Fruit fly (Drosophila melanogaster) whole organism, embryonic: ENCODE measurements around the gene Hpr1.

Source experiments
- Atf6 ChIP-seq: fragments of 200-800 bp; sonication (Bioruptor generic); IDR thresholded peaks from 2 replicates; pipeline ENCODE4 v1.3.6; 2022; ENCODE audit warnings: missing biosample characterization, missing genetic modification characterization
- Bdp1 ChIP-seq: fragments of 200-800 bp; sonication (Bioruptor generic); optimal IDR thresholded peaks from 3 replicates; lab custom pipeline; 2016; ENCODE audit warnings: missing biosample characterization, missing genetic modification characterization
- BtbVII ChIP-seq: fragments of 200-800 bp; sonication (Bioruptor generic); optimal IDR thresholded peaks from 3 replicates; lab custom pipeline; 2017; ENCODE audit warnings: missing biosample characterization, mild to moderate bottlenecking, missing genetic modification characterization
- CG12071 ChIP-seq: fragments of 200-800 bp; sonication (Bioruptor generic); optimal IDR thresholded peaks from 3 replicates; lab custom pipeline; 2018; ENCODE audit warnings: missing biosample characterization, mild to moderate bottlenecking, missing genetic modification characterization
- CG12104 ChIP-seq: fragments of 200-800 bp; sonication (Bioruptor generic); optimal IDR thresholded peaks from 3 replicates; lab custom pipeline; 2016; ENCODE audit warnings: missing biosample characterization, missing genetic modification characterization
- CG13296 ChIP-seq: fragments of 200-800 bp; sonication (Bioruptor generic); optimal IDR thresholded peaks from 3 replicates; lab custom pipeline; 2018; ENCODE audit warnings: missing biosample characterization, mild to moderate bottlenecking, missing genetic modification characterization
- CG14441 ChIP-seq: fragments of 200-800 bp; sonication (Bioruptor generic); IDR thresholded peaks from 2 replicates; pipeline ENCODE4 v1.3.6; 2022; ENCODE audit warnings: missing biosample characterization, missing genetic modification characterization
- CG15696 ChIP-seq: fragments of 200-800 bp; sonication (Bioruptor generic); optimal IDR thresholded peaks from 2 replicates; lab custom pipeline; 2019; ENCODE audit warnings: missing biosample characterization, mild to moderate bottlenecking, missing genetic modification characterization, moderate library complexity
- CG16863 ChIP-seq: fragments of 200-800 bp; sonication (Bioruptor generic); optimal IDR thresholded peaks from 3 replicates; lab custom pipeline; 2016; ENCODE audit warnings: missing biosample characterization, missing genetic modification characterization
- CG17359 ChIP-seq: fragments of 200-800 bp; sonication (Bioruptor generic); optimal IDR thresholded peaks from 3 replicates; lab custom pipeline; 2018; ENCODE audit warnings: missing biosample characterization, mild to moderate bottlenecking, missing genetic modification characterization, moderate library complexity
- CG18011 ChIP-seq: fragments of 200-800 bp; sonication (Bioruptor generic); optimal IDR thresholded peaks from 2 replicates; lab custom pipeline; 2017; ENCODE audit warnings: missing biosample characterization, missing genetic modification characterization, mild to moderate bottlenecking, moderate library complexity, missing genotype
- CG1832 ChIP-seq: fragments of 200-800 bp; sonication (Bioruptor generic); optimal IDR thresholded peaks from 2 replicates; lab custom pipeline; 2017; ENCODE audit warnings: missing biosample characterization, mild to moderate bottlenecking, missing genetic modification characterization, inconsistent platforms
- CG2116 ChIP-seq: fragments of 200-800 bp; sonication (Bioruptor generic); optimal IDR thresholded peaks from 3 replicates; lab custom pipeline; 2018; ENCODE audit warnings: missing biosample characterization, mild to moderate bottlenecking, missing genetic modification characterization
- CG2129 ChIP-seq: fragments of 200-800 bp; sonication (Bioruptor generic); IDR thresholded peaks from 2 replicates; pipeline ENCODE4 v1.3.6; 2022; ENCODE audit warnings: missing biosample characterization, missing genetic modification characterization; ENCODE audit not compliant: partially characterized antibody
- CG32772 ChIP-seq: fragments of 200-800 bp; sonication (Bioruptor generic); IDR thresholded peaks from 2 replicates; pipeline ENCODE4 v1.3.6; 2022; ENCODE audit warnings: missing biosample characterization, missing genetic modification characterization
- CG3847 ChIP-seq: fragments of 200-800 bp; sonication (Bioruptor generic); IDR thresholded peaks from 2 replicates; pipeline ENCODE4 v1.3.6; 2022; ENCODE audit warnings: missing biosample characterization, missing genetic modification characterization
- CG4404 ChIP-seq: fragments of 200-800 bp; sonication (Bioruptor generic); IDR thresholded peaks from 2 replicates; pipeline ENCODE4 v1.3.6; 2022; ENCODE audit warnings: missing biosample characterization, missing genetic modification characterization
- CG4424 ChIP-seq: fragments of 200-800 bp; sonication (Bioruptor generic); optimal IDR thresholded peaks from 3 replicates; lab custom pipeline; 2016; ENCODE audit warnings: missing biosample characterization, missing genetic modification characterization
- CG6254 ChIP-seq: fragments of 200-800 bp; sonication (Bioruptor generic); optimal IDR thresholded peaks from 3 replicates; lab custom pipeline; 2017; ENCODE audit warnings: mild to moderate bottlenecking, missing biosample characterization, missing genetic modification reagents, missing genetic modification characterization
- CG6654 ChIP-seq: fragments of 200-800 bp; sonication (Bioruptor generic); optimal IDR thresholded peaks from 2 replicates; lab custom pipeline; 2017; ENCODE audit warnings: missing biosample characterization, mild to moderate bottlenecking, missing genetic modification characterization
- CG6854 ChIP-seq: fragments of 200-800 bp; sonication (Bioruptor generic); optimal IDR thresholded peaks from 3 replicates; lab custom pipeline; 2017; ENCODE audit warnings: missing biosample characterization, mild to moderate bottlenecking, missing genetic modification characterization
- CG7556 ChIP-seq: fragments of 200-800 bp; sonication (Bioruptor generic); optimal IDR thresholded peaks from 2 replicates; lab custom pipeline; 2017; ENCODE audit warnings: missing biosample characterization, mild to moderate bottlenecking, missing genetic modification characterization
- CG8388 ChIP-seq: fragments of 200-800 bp; sonication (Bioruptor generic); optimal IDR thresholded peaks from 2 replicates; lab custom pipeline; 2019; ENCODE audit warnings: missing biosample characterization, mild to moderate bottlenecking, missing genetic modification characterization, moderate library complexity
- CG9437 ChIP-seq: fragments of 200-800 bp; sonication (Bioruptor generic); optimal IDR thresholded peaks from 2 replicates; lab custom pipeline; 2018; ENCODE audit warnings: missing biosample characterization, mild to moderate bottlenecking, missing genetic modification characterization
- CG9727 ChIP-seq: fragments of 200-800 bp; sonication (Bioruptor generic); optimal IDR thresholded peaks from 3 replicates; lab custom pipeline; 2017; ENCODE audit warnings: missing biosample characterization, mild to moderate bottlenecking, missing genetic modification characterization
- Dek ChIP-seq: fragments of 200-800 bp; sonication (Bioruptor generic); optimal IDR thresholded peaks from 3 replicates; lab custom pipeline; 2019; ENCODE audit warnings: missing biosample characterization, mild to moderate bottlenecking, missing genetic modification characterization, moderate library complexity
- Dfd ChIP-seq, 2 experiments: fragments of >200 bp; optimal IDR thresholded peaks; 2 replicates each; lab custom pipeline; 2017; ENCODE audit warnings: missing biosample characterization in 2 of 2, missing genetic modification characterization in 2 of 2
- Dip2 ChIP-seq: fragments of 200-800 bp; sonication (Bioruptor generic); IDR thresholded peaks from 2 replicates; pipeline ENCODE4 v1.3.6; 2022; ENCODE audit warnings: missing biosample characterization, missing genetic modification characterization
- Dref ChIP-seq: fragments of 200-800 bp; sonication (Bioruptor generic); IDR thresholded peaks from 2 replicates; pipeline ENCODE4 v1.3.6; 2022; ENCODE audit warnings: missing biosample characterization, missing genetic modification characterization
- Gug ChIP-seq: fragments of 200-800 bp; sonication (Bioruptor generic); IDR thresholded peaks from 4 replicates; pipeline ENCODE4 v1.3.6; 2022; ENCODE audit warnings: missing biosample characterization, missing genetic modification characterization
- H15 ChIP-seq: fragments of 200-800 bp; sonication (Bioruptor generic); IDR thresholded peaks from 3 replicates; pipeline ENCODE4 v1.3.6; 2022; ENCODE audit warnings: missing biosample characterization, missing genetic modification characterization
- Hr39 ChIP-seq: fragments of >200 bp; optimal IDR thresholded peaks from 2 replicates; lab custom pipeline; 2017
- Lhr ChIP-seq: fragments of 200-800 bp; sonication (Bioruptor generic); optimal IDR thresholded peaks from 3 replicates; lab custom pipeline; 2017; ENCODE audit warnings: mild to moderate bottlenecking, missing biosample characterization, missing genetic modification reagents, missing genetic modification characterization
- Pdp1 ChIP-seq, 2 experiments: fragments of 200-800 bp; sonication (Bioruptor generic); optimal IDR thresholded peaks; 3 replicates each; lab custom pipeline; 2016; ENCODE audit warnings: missing biosample characterization in 2 of 2, missing genetic modification characterization in 2 of 2, mild to moderate bottlenecking in 1 of 2, moderate library complexity in 1 of 2
- Tbp ChIP-seq: fragments of >200 bp; optimal IDR thresholded peaks from 2 replicates; lab custom pipeline; 2018; ENCODE audit warnings: missing biosample characterization, missing genetic modification characterization
- Xbp1 ChIP-seq: fragments of 200-800 bp; sonication (Bioruptor generic); optimal IDR thresholded peaks from 3 replicates; lab custom pipeline; 2016; ENCODE audit warnings: missing biosample characterization, mild to moderate bottlenecking, missing genetic modification characterization
- al ChIP-seq: fragments of 200-800 bp; sonication (Bioruptor generic); IDR thresholded peaks from 2 replicates; pipeline ENCODE4 v1.3.6; 2022; ENCODE audit warnings: missing biosample characterization, missing genetic modification characterization
- chn ChIP-seq: fragments of 200-800 bp; sonication (Bioruptor generic); optimal IDR thresholded peaks from 2 replicates; lab custom pipeline; 2016; ENCODE audit warnings: missing biosample characterization, missing genetic modification characterization
- crc ChIP-seq: fragments of 200-800 bp; sonication (Bioruptor generic); optimal IDR thresholded peaks from 2 replicates; lab custom pipeline; 2016; ENCODE audit warnings: missing biosample characterization, missing genetic modification characterization
- croc ChIP-seq: fragments of 200-800 bp; sonication (Bioruptor generic); conservative IDR thresholded peaks from 3 replicates; pipeline ENCODE4 v1.3.6; 2022; ENCODE audit warnings: missing biosample characterization, missing genetic modification characterization
- danr ChIP-seq: fragments of 200-800 bp; sonication (Bioruptor generic); IDR thresholded peaks from 2 replicates; pipeline ENCODE4 v1.3.6; 2022; ENCODE audit warnings: missing biosample characterization, missing genetic modification characterization
- dati ChIP-seq: fragments of 200-800 bp; sonication (Bioruptor generic); IDR thresholded peaks from 2 replicates; pipeline ENCODE4 v1.3.6; 2022; ENCODE audit warnings: missing biosample characterization, missing genetic modification characterization
- en ChIP-seq: fragments of 200-800 bp; sonication (Bioruptor generic); optimal IDR thresholded peaks from 2 replicates; lab custom pipeline; 2016; ENCODE audit warnings: missing biosample characterization, missing genetic modification characterization
- fd102C ChIP-seq: fragments of 200-800 bp; sonication (Bioruptor generic); optimal IDR thresholded peaks from 2 replicates; lab custom pipeline; 2018; ENCODE audit warnings: missing biosample characterization, mild to moderate bottlenecking, missing genetic modification characterization, moderate library complexity
- ham ChIP-seq: fragments of 200-800 bp; sonication (Bioruptor generic); IDR thresholded peaks from 2 replicates; pipeline ENCODE4 v1.3.6; 2022; ENCODE audit warnings: missing biosample characterization, missing genetic modification characterization
- ind ChIP-seq: fragments of 200-800 bp; sonication (Bioruptor generic); optimal IDR thresholded peaks from 3 replicates; lab custom pipeline; 2016; ENCODE audit warnings: missing biosample characterization, missing genetic modification characterization
- pan ChIP-seq, 4 experiments: fragments of >200 bp in 3 of 4; fragments of 200-800 bp in 1 of 4; sonication (Bioruptor generic) in 1 of 4; optimal IDR thresholded peaks in 3 of 4; IDR thresholded peaks in 1 of 4; 2 replicates each; pipeline versions ENCODE4 v1.3.6 to Lab custom; 2017 to 2022; ENCODE audit warnings: missing biosample characterization in 2 of 4, missing genetic modification characterization in 2 of 4, mixed read lengths in 1 of 4
- pita ChIP-seq: fragments of 200-800 bp; sonication (Bioruptor generic); optimal IDR thresholded peaks from 2 replicates; lab custom pipeline; 2017; ENCODE audit warnings: missing biosample characterization, mild to moderate bottlenecking, missing genetic modification characterization
- tgo ChIP-seq: fragments of 200-800 bp; sonication (Bioruptor generic); IDR thresholded peaks from 3 replicates; pipeline ENCODE4 v1.3.6; 2022; ENCODE audit warnings: missing biosample characterization, missing genetic modification characterization
- zen2 ChIP-seq: fragments of 200-800 bp; sonication (Bioruptor generic); IDR thresholded peaks from 3 replicates; pipeline ENCODE4 v1.3.6; 2022; ENCODE audit warnings: missing biosample characterization, missing genetic modification characterization; ENCODE audit not compliant: partially characterized antibody
- zfh2 ChIP-seq: fragments of 200-800 bp; sonication (Bioruptor generic); optimal IDR thresholded peaks from 2 replicates; lab custom pipeline; 2016; ENCODE audit warnings: missing biosample characterization, missing genetic modification characterization

Hpr1 gene

DNA sequence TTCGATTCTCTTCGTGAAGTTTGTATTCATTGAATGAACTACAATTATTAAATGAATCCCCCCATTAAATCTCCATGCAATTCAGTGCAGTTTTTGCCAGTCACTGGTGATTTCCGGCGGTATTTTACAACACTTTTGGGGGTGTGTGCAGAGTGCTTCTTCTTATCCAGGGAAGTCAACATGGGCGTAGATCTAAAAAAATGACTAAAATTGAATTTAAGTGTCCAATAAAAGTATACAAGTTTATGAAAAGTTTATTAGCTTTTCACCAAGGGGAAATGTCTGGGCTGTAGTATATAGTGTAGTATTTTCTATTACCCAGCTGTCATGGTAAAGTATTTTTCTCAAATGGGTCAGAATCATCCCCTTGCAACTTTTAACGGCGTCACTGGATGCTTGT is 29.7 kb downstream of the Hpr1 start, which contains the start of gene Hpf1 (continued):
- no peak for TF ChIP-seq CG2129 (GFP tag; lab: Robert Waterston, UW)
- peak; percentile 96 for TF ChIP-seq CG8388 (GFP tag; lab: Kevin White, UChicago)
- peak; percentile 94 for TF ChIP-seq croc (GFP tag; lab: Robert Waterston, UW)
- TF ChIP-seq CG2116 (GFP tag; lab: Kevin White, UChicago): peak; percentile 84
- no peak for TF ChIP-seq CG1832 (GFP tag; lab: Kevin White, UChicago)
- peak; percentile 98 for TF ChIP-seq tgo (GFP tag; lab: Robert Waterston, UW)
- peak; percentile 98 for TF ChIP-seq Gug
- peak; percentile 93 for TF ChIP-seq ham (GFP tag; lab: Robert Waterston, UW)
- TF ChIP-seq chn (GFP tag; lab: Kevin White, UChicago): peak; percentile 99
- TF ChIP-seq danr (GFP tag; lab: Robert Waterston, UW): peak; percentile 97
- peak; percentile 95 for TF ChIP-seq CG12104 (GFP tag; lab: Kevin White, UChicago)
- peak; percentile 99 for TF ChIP-seq Xbp1 (GFP tag; lab: Kevin White, UChicago)
- TF ChIP-seq CG9437: peak; percentile 92
- peak in 1 of 2 experiments; percentile 19 for TF ChIP-seq Dfd (GFP tag; optimal IDR thresholded peaks at IDR 0.05; lab: Kevin White, UChicago)
- TF ChIP-seq CG4424 (GFP tag; lab: Kevin White, UChicago): peak; percentile 98
- TF ChIP-seq Tbp: no peak
- TF ChIP-seq dati: peak; percentile 93
- TF ChIP-seq crc (GFP tag; lab: Kevin White, UChicago): peak; percentile 97
- TF ChIP-seq Atf6 (GFP tag; lab: Robert Waterston, UW): peak; percentile 98
- TF ChIP-seq Bdp1 (GFP tag; lab: Kevin White, UChicago): peak; percentile 92
- peak; percentile 98 for TF ChIP-seq CG3847 (GFP tag; lab: Robert Waterston, UW)
- TF ChIP-seq BtbVII (GFP tag; lab: Kevin White, UChicago): peak; percentile 98
- no peak for TF ChIP-seq pita
- TF ChIP-seq zfh2 (GFP tag; lab: Kevin White, UChicago): peak; percentile 99
- peak; percentile 97 for TF ChIP-seq CG6854 (GFP tag; lab: Kevin White, UChicago)
- peak; percentile 97 for TF ChIP-seq Dek (tag; lab: Kevin White, UChicago)
- TF ChIP-seq pan (optimal IDR thresholded peaks at IDR 0.05; lab: Kevin White, UChicago): no peak
- TF ChIP-seq pan (GFP tag; optimal IDR thresholded peaks at IDR 0.05 in 1 of 2, IDR thresholded peaks at IDR 0.05 in 1 of 2): peak in 1 of 2 experiments; percentile 98
- no peak for TF ChIP-seq Hr39
- TF ChIP-seq Pdp1 (GFP tag; optimal IDR thresholded peaks at IDR 0.05; lab: Kevin White, UChicago): peak; percentile 97 to 99
- peak; percentile 98 for TF ChIP-seq CG16863
- peak; percentile 94 for TF ChIP-seq CG15696 (tag; lab: Kevin White, UChicago)
- peak; percentile 96 for TF ChIP-seq en
- peak; percentile 97 for TF ChIP-seq CG7556
- TF ChIP-seq CG12071 (GFP tag; lab: Kevin White, UChicago): peak; percentile 98
- TF ChIP-seq zen2 (GFP tag; lab: Robert Waterston, UW): no peak
- TF ChIP-seq Lhr (GFP tag; lab: Kevin White, UChicago): peak; percentile 93
- peak; percentile 97 for TF ChIP-seq H15 (GFP tag; lab: Robert Waterston, UW)
- TF ChIP-seq Dref: peak; percentile 40; the same call in 1 of the 2 replicates
- peak; percentile 73 for TF ChIP-seq Dip2 (GFP tag; lab: Robert Waterston, UW)
- TF ChIP-seq fd102C: peak; percentile 63
- TF ChIP-seq CG13296 (GFP tag; lab: Kevin White, UChicago): peak; percentile 99
- TF ChIP-seq CG6654: peak; percentile 90
- TF ChIP-seq CG32772: peak; percentile 97
- TF ChIP-seq CG17359 (tag; lab: Kevin White, UChicago): peak; percentile 98
- peak; percentile 97 for TF ChIP-seq CG4404 (GFP tag; lab: Robert Waterston, UW)
- peak; percentile 98 for TF ChIP-seq al (GFP tag; lab: Robert Waterston, UW)
- TF ChIP-seq CG14441: peak; percentile 99
- TF ChIP-seq CG18011 (GFP tag; lab: Kevin White, UChicago): peak; percentile 92
- peak; percentile 93 for TF ChIP-seq CG6254 (GFP tag; lab: Kevin White, UChicago)
- TF ChIP-seq CG9727 (GFP tag; lab: Kevin White, UChicago): peak; percentile 98
- TF ChIP-seq ind: peak; percentile 99
